Fruit fly (Drosophila melanogaster) S2 (cell line): ENCODE measurements around the gene CG17544.

Experiments
- CG8478 ChIP-seq: fragments of >200 bp; optimal IDR thresholded peaks from 2 replicates; lab custom pipeline; 2018
- CTCF ChIP-seq, 2 experiments: fragments of >200 bp; optimal IDR thresholded peaks; 2 replicates each; lab custom pipeline; 2018

The CG17544 gene

DNA sequence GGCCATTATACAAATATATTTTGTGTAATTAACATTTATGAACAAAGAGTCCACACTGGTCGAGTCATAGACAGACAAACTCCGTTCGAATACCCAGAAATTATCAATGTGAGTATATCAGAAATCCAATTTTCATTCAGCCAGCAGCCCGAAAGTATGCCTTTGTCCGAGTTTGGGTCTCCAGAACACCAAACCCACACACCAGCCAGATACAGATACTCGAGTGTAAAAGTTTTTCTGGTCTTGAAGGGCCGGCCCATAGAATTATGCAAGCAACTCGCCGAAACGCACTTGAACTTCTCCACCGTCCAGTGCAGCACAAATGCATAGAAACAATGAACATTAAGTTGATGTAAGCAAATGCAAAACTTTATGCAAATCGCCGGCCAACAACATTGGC, 19.7 kb downstream of the CG17544 start:
- TF ChIP-seq CTCF (optimal IDR thresholded peaks at IDR 0.05; lab: Kevin White, UChicago): peak; percentile 6 to 45
- TF ChIP-seq CG8478 (lab: Kevin White, UChicago): no peak

DNA sequence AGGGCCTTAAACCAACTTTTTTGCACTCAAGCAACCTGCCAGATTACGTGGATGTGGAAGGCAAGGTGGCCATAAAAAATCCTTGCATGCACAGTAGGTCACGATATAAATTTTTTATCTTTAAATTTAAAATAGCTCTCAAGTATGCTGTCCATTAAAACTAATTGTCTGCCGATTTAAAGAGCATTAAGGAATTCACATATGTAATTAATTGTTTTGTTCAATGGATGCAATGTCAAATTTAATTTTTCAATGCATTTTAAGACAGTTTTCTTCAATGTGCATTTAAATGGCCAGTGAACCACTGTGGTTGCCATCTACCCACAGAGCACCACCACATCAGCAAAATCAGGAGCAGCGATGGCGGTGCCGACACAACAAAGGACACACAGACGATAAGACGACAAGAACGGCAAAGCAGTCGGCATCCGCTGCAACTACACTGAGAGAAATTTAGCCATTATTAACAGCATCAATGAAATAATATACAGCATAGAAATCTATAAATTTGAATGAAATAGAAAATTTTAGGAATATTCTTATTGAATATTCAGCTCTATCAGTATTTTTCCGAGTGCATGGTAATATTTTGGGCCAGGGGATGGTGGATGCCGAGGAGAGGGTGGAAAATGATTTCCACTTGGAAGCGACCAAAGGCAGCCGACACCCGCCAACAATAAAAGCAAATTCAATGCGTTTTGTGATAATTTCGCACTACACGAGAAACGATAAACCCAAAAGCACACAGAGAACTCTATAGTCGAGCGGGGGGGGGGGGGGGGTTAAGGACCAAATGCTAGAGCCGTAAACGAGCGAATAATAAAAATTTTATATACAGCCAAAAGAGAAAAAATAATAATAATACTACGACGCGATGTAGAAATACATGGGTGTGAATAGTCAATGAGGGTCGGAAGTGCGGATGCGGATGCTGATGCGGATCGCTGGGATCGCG, 20.9 kb downstream of the CG17544 start:
- TF ChIP-seq CG8478 (lab: Kevin White, UChicago) (no peak), CTCF (optimal IDR thresholded peaks at IDR 0.05; lab: Kevin White, UChicago) (no peak)

DNA sequence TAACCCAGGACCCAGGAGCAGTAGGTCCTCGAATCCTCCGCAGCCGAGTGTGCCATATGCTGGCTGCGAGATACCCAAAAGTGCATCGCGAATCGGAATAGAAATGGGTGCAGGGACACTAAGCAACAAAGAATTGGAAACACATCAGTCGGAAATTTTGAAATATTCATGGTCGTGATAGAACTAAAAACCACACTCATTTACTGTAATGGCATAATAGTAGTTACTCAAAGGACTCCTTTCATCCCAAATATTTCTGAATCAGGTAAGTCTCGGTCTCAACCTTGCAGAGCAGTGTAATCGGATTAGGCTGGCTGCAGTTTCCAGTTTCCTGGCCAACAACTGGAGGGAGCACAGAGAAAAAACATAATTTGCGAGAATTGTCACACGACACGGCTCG, 22.1 kb downstream of the CG17544 start:
- TF ChIP-seq CG8478 (lab: Kevin White, UChicago) (no peak), CTCF (optimal IDR thresholded peaks at IDR 0.05; lab: Kevin White, UChicago) (no peak)

DNA sequence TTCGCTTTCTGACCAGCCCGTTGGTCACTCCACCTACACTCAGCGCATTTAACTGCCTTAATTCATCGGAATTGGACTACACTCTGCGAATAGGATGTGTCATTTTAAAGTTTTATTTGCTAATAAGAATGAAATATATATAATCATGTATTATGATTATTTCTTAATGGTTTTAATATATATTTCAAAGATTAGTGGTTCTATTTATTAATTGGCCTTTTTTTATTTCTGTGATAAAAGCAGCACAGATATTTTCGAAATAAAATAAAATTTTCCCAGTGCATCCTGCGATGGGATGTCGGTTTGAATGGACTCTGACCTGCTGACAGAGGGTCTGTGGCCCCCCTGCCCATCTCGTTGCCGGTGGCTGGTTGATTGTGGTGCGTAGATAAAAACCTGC, 24.5 kb downstream of the CG17544 start:
- TF ChIP-seq CTCF (optimal IDR thresholded peaks at IDR 0.05; lab: Kevin White, UChicago) (no peak), CG8478 (lab: Kevin White, UChicago) (no peak)

- TF ChIP-seq CTCF (optimal IDR thresholded peaks at IDR 0.05; lab: Kevin White, UChicago) (no peak), CG8478 (lab: Kevin White, UChicago) (no peak)
These were observed 28.2 kb downstream of the CG17544 start, which contains the start of gene CG17349 for dm6 chr2L:19370046-19370445. CG17349 (plus strand) TSS chr2L:19370445.

DNA sequence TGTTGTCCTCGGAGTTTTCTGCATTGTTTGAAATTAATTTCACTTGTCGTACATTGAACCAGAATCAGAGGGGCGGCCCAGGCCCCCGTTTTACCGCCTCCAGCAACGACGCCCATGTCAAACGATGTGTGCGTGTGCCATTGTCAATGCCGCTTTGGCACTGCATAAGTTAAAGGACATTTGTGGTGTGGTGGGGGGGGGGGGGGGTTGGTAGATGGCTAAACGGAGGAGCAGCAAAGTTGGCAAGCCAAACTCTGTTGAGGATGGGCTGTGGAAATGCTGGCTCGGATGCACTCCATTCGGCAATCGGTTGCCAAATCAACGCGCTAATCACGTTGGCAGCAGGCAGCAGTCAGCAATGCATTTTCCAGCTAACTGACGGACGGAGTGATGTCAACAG, 31.6 kb downstream of the CG17544 start:
- TF ChIP-seq CTCF (optimal IDR thresholded peaks at IDR 0.05; lab: Kevin White, UChicago): no peak

dm6 chr2L:19366301-19366700, 32.0 kb downstream of the CG17544 start:
- TF ChIP-seq CG8478 (lab: Kevin White, UChicago) (no peak), CTCF (optimal IDR thresholded peaks at IDR 0.05; lab: Kevin White, UChicago) (no peak)

DNA sequence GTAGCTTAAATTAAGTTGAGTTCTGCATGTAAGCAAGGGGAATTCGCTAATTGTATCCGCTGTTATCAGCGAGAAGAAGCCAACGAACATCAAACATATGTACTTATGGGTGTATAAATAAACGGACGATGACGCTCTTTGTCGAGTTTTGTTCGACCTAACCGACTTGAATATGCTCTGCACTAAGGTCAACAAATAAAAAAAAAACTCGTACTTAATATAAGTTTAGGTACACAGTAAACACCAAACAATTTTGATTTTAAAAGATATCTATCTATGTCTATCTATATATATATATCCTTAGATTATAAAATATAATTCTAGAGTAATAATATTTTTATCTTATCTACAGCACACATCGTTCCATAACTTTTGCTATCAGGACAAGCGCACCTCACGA, 33.7 kb downstream of the CG17544 start:
- TF ChIP-seq CTCF (optimal IDR thresholded peaks at IDR 0.05; lab: Kevin White, UChicago) (no peak), CG8478 (lab: Kevin White, UChicago) (no peak)

dm6 chr2L:19364075-19364474, 34.2 kb downstream of the CG17544 start, which contains the start of gene CG13086:
CG13086 (plus strand) TSS chr2L:19364375.
- TF ChIP-seq CTCF (optimal IDR thresholded peaks at IDR 0.05; lab: Kevin White, UChicago): no peak
- TF ChIP-seq CG8478 (lab: Kevin White, UChicago): no peak

dm6 chr2L:19363530-19363929, 34.8 kb downstream of the CG17544 start:
- no peak for TF ChIP-seq CG8478 (lab: Kevin White, UChicago)
- TF ChIP-seq CTCF (optimal IDR thresholded peaks at IDR 0.05; lab: Kevin White, UChicago): peak; percentile 88 to 92

DNA sequence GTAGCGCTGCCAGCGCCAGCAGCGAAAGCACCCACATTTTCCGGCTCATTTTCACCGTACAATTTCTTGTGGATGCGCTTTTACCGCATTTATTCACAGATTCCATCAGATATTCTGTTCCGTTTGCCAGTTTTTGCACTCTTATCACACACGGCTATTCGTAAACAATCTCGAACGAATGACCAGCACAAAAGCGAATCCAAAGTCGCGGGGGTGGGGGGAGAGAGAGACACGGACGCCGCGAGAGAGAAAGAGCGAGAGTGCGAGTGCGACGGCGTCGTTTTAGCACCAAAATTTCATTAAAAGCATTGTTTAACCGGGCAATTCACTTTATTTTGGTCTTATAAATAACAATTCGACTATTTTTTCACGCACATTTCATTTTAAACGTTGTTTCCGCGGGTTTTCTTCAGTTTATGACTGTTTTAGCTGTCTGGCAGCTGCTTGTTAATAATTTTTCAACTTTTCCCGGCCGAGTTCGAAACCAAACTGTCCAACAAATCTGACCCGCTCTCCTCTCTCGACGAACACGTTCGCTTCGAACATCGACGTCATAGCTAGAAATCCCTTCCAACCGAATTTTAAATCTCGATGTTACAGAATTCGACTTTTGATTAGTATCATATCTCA, 35.4 kb downstream of the CG17544 start, which contains the start of gene dnt:
TSS of gene dnt (minus strand) at position 494 of the 630 bp plus-strand sequence.
- TF ChIP-seq CTCF (optimal IDR thresholded peaks at IDR 0.05; lab: Kevin White, UChicago) (no peak), CG8478 (lab: Kevin White, UChicago) (no peak)

- TF ChIP-seq CG8478 (lab: Kevin White, UChicago) (no peak), CTCF (optimal IDR thresholded peaks at IDR 0.05; lab: Kevin White, UChicago) (no peak)
These were observed 36.6 kb downstream of the CG17544 start for dm6 chr2L:19361632-19362142.

- TF ChIP-seq CTCF (optimal IDR thresholded peaks at IDR 0.05; lab: Kevin White, UChicago): no peak
- no peak for TF ChIP-seq CG8478 (lab: Kevin White, UChicago)
These were observed 38.4 kb downstream of the CG17544 start for dm6 chr2L:19359802-19360429.

DNA sequence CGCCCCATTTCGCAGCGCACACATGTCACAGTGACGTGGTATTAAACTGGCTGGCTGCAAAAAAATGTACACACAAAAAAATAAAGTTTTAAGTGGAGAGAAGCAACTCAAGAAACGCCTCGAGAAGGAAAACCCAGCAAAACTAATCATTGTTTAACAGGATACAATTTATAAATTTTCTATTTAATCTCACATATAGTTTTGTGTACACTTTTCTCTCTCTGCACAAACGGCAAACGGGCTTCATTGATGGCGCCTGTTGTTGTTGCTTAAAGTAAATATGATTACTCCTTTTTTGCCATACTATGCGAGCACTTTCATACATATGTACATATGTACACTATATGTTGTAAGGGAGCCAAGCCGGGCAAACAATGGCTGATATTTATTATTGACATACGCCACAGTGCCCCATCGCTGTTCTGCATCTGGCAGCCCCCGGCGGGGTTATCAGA, 40.2 kb downstream of the CG17544 start:
- TF ChIP-seq CG8478 (lab: Kevin White, UChicago): no peak
- TF ChIP-seq CTCF (optimal IDR thresholded peaks at IDR 0.05; lab: Kevin White, UChicago): no peak
